Fruit fly (Drosophila melanogaster) whole organism: ENCODE data around the gene CG32445.

Experiments used
- CG8478 ChIP-seq: fragments of >200 bp; optimal IDR thresholded peaks from 2 replicates; lab custom pipeline; 2018; ENCODE audit warnings: inconsistent platforms
- Dll ChIP-seq: fragments of >200 bp; optimal IDR thresholded peaks from 2 replicates; lab custom pipeline; 2017
- EcR ChIP-seq, 2 experiments: fragments of >200 bp; optimal IDR thresholded peaks; 2 replicates each; lab custom pipeline; 2017; ENCODE audit warnings: missing biosample characterization in 2 of 2, missing genetic modification characterization in 2 of 2, missing genetic modification reagents in 2 of 2
- pan ChIP-seq: fragments of >200 bp; optimal IDR thresholded peaks from 2 replicates; lab custom pipeline; 2017
- psq ChIP-seq: fragments of >200 bp; optimal IDR thresholded peaks from 2 replicates; lab custom pipeline; 2017
- usp ChIP-seq: fragments of >200 bp; optimal IDR thresholded peaks from 2 replicates; lab custom pipeline; 2017; ENCODE audit warnings: missing biosample characterization, missing genetic modification characterization, mixed read lengths

The CG32445 gene

DNA sequence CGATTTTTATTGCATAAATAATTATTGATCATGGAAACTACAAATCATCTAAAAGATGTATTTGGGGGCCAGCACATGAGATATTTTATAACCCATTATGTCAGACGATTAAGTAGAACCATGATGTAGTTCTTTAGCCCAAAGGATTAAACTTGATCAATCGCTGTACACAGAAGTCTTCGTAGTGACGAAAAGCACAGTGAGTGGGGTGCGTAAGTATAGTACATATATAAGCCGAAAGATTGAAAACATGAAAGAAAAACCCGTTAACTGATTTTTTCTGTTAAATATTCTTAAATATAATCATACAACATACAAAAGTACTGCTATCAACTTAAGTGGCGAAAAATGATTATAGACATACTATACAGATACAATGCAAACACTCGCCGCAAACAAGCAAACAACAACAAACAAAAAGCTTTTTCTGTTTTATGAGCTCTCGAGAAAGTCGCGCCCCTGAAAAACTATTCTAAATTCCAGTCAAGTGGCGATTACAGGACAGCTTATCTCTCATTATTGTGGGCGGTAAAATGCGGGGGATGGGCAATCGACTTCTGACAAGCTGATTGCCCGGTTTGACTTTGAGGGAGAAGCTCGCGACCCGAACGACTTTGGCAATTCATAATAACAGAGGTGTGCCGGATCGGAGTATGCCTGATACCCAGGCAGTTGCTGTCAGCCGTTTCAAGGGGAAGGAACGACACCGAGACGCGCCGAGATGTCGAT is 2.7 kb upstream of the CG32445 start, which contains the start of gene CG32444:
TSS of gene CG32444 (plus strand) at position 683 of the 729 bp plus-strand sequence.
- no peak for TF ChIP-seq EcR (GFP tag; optimal IDR thresholded peaks at IDR 0.05; lab: Kevin White, UChicago)
- TF ChIP-seq Dll (lab: Kevin White, UChicago) = no peak
- TF ChIP-seq pan = no peak
- TF ChIP-seq psq (lab: Kevin White, UChicago) = no peak
- TF ChIP-seq CG8478 (lab: Kevin White, UChicago) = no peak
- TF ChIP-seq usp (GFP tag; lab: Kevin White, UChicago) = no peak

DNA sequence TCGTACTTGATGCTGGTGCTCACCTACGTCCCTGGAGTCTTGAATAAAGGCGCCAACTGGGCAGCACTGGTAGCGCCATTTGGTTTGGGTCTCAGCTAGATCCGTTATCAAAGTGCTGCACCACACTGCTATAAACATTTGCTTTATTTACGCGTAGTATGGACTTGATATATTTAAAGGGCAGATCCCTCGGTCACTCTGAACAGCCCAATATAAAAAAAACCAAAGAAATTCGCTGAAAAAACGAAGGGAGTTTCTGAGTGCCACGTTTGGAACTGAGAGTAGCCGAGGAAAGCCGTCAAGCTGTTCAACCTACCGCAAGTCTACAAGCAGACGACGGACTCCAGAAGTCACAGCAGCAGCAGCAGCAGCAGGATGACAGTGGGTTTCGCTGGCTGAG is 1.7 kb downstream of the CG32445 start, which contains the start of gene Atox1:
TSS of gene Atox1 (plus strand) at position 181 of the 400 bp plus-strand sequence.
- TF ChIP-seq usp (GFP tag; lab: Kevin White, UChicago) = no peak
- no peak for TF ChIP-seq pan
- TF ChIP-seq CG8478 (lab: Kevin White, UChicago) = no peak
- no peak for TF ChIP-seq psq (lab: Kevin White, UChicago)
- TF ChIP-seq EcR (GFP tag; optimal IDR thresholded peaks at IDR 0.05; lab: Kevin White, UChicago) = no peak
- no peak for TF ChIP-seq Dll (lab: Kevin White, UChicago)

DNA sequence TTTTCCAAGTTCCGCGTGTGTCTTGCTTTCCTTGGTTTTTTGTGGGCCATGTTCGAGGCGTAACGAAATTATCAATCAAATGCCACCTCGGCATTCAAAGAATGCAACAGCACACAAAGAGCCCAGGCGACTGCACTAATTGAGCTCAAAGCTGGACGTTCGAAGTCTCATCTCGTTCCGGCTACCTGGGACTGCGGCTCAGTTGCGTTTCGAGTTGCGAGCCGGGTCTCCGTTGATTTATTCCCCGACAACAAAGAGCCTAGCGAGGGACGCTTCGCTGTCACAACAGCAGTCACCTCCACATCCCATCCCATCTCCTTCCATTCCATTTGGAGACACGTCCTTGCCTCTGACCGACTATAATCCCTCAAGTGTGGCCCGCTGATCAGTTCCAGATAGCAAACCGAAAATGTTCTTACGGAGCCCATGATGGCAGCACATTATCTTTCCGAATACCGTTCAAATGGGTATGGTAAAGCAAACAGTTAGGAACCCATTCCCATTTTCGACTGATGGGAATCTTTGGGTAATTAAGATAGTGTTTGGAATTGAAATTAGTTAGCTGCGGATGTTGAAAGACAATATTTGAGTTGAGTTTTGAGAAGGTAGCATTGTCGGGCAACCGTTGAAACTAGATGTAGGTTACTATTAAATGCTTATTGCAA is 3.9 kb downstream of the CG32445 start:
- no peak for TF ChIP-seq Dll (lab: Kevin White, UChicago)
- TF ChIP-seq usp (GFP tag; lab: Kevin White, UChicago) = no peak
- TF ChIP-seq CG8478 (lab: Kevin White, UChicago) = no peak
- TF ChIP-seq pan = no peak
- no peak for TF ChIP-seq EcR (GFP tag; optimal IDR thresholded peaks at IDR 0.05; lab: Kevin White, UChicago)
- TF ChIP-seq psq (lab: Kevin White, UChicago) = no peak

DNA sequence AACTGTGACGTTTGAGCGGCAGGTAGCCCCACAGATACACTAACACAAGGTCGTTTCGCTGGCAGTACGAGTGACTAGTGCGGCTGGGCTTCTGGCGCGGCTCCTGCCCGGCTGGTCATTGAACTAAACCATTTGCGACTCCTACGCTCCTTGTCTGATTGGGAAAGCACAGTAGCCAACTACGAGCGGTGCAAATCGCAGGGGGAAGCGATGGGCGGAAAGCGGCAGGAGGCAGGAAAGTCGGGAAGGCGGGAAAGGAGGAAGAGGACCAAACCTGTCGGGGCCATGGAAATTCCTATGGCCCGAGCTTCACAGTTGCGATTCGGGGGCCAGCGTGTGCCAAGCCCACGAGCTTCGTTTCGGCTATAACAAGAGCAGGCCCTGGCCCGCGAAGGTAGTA is 5.0 kb downstream of the CG32445 start:
- TF ChIP-seq Dll (lab: Kevin White, UChicago) (no peak), CG8478 (lab: Kevin White, UChicago) (no peak), psq (lab: Kevin White, UChicago) (no peak), EcR (GFP tag; optimal IDR thresholded peaks at IDR 0.05; lab: Kevin White, UChicago) (peak in 1 of 2 experiments; percentile 79), pan (no peak)

DNA sequence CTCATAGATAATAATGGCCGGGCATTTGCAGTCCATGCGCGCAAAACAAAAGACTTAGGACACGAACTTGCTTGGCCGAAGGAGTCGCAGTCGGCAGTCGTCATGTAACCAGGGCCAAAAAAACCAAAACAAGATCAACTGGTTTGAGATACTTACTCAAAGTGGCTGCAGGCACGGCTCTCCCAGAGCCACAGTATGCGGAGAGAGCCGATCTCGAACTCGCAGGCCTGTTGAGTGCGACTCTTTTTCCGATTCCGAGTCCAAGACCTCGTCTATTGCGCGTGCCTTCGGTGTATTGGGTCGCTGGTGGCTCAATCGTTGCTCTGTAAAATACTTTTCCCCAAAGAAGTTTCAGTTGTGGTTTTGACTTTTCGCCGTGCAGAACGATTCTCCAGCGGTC is 5.4 kb downstream of the CG32445 start, which contains the start of gene CG43980:
TSS of gene CG43980 (plus strand) at position 352 of the 400 bp plus-strand sequence.
- TF ChIP-seq Dll (lab: Kevin White, UChicago) (no peak), pan (no peak), CG8478 (lab: Kevin White, UChicago) (no peak), usp (GFP tag; lab: Kevin White, UChicago) (no peak)

DNA sequence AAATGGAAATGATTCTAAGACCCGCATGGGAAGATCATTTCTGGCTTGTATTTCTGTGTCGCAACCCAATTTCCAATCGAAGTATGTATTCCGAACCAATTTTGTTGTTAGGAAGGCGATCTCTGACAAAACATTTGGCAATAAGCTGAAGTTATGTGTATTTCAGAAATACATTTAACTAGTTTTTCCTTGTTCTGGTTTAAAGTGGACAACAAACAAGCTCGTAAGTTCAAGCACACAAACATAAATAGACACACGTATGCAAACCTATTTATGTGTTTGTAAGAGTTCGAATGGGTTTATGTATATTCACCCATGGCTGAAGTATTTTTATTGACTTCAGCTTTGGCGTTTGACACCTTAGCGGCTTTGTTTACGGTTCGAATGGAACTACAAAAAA is 6.7 kb downstream of the CG32445 start:
- TF ChIP-seq psq (lab: Kevin White, UChicago) (no peak), EcR (GFP tag; optimal IDR thresholded peaks at IDR 0.05; lab: Kevin White, UChicago) (no peak), usp (GFP tag; lab: Kevin White, UChicago) (no peak), pan (no peak), Dll (lab: Kevin White, UChicago) (no peak), CG8478 (lab: Kevin White, UChicago) (no peak)

DNA sequence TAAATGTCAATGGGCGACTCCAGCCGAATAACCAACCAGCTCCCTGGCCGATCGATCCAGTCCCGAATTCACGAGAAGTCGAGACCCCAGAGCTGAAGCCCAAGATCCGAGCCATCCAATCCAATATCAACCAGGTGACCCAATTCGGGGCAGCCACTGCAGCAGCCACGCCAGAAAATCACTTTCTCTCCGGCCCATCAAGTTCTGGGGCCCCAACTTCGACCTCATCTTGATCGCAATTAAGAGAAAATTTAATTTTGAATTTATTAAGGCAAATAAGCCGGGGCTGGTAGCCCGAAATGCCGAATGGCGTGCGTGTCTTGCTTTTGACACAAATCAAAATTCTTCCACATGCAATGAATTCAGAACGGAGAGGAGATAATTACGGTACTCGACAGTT is 8.7 kb downstream of the CG32445 start:
- TF ChIP-seq psq (lab: Kevin White, UChicago) (no peak), EcR (GFP tag; optimal IDR thresholded peaks at IDR 0.05; lab: Kevin White, UChicago) (no peak), CG8478 (lab: Kevin White, UChicago) (no peak), pan (no peak), usp (GFP tag; lab: Kevin White, UChicago) (no peak), Dll (lab: Kevin White, UChicago) (no peak)

DNA sequence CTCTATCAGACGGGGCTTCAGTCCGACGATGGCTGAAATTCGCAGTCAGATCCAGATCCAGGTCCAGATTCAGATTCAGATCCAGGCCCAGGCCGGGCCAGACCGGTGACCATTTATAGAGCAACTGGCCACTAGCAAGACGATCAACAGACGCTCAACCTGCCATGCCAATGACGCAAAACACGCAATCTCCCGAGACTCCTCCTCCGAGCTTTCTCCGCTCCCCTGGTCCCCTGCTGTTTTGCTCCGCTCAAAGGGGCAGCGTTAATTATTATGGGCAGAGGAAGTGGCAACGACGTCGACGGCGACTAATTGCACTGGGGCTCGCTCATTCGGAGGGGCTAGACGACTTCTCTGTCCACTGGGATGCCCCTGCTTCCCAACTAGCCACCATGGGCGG is 12.3 kb downstream of the CG32445 start:
- TF ChIP-seq pan = no peak
- TF ChIP-seq CG8478 (lab: Kevin White, UChicago) = no peak
- TF ChIP-seq psq (lab: Kevin White, UChicago) = no peak
- TF ChIP-seq EcR (GFP tag; optimal IDR thresholded peaks at IDR 0.05; lab: Kevin White, UChicago) = no peak
- TF ChIP-seq Dll (lab: Kevin White, UChicago) = no peak
- no peak for TF ChIP-seq usp (GFP tag; lab: Kevin White, UChicago)

DNA sequence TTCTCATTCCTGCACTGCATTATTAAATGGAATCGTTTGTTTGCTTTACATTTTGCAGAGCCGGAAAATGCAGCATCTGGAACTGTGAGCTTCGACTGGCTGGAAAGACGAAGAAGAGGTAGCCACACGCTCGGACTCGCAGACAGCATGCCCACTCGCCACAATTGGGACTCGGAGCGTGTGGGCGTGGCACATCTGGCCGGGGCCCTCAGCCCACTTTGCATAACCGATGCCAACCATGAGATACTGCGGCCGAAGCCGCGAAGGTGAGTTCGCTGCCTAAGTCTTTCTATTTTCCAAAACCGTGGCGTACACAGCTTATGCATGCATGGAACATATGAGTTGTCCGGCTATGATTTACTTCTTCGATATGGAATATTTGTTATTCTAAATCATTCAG is 13.0 kb downstream of the CG32445 start:
- TF ChIP-seq CG8478 (lab: Kevin White, UChicago) (no peak), usp (GFP tag; lab: Kevin White, UChicago) (no peak), Dll (lab: Kevin White, UChicago) (no peak), EcR (GFP tag; optimal IDR thresholded peaks at IDR 0.05; lab: Kevin White, UChicago) (no peak), psq (lab: Kevin White, UChicago) (no peak), pan (no peak)

DNA sequence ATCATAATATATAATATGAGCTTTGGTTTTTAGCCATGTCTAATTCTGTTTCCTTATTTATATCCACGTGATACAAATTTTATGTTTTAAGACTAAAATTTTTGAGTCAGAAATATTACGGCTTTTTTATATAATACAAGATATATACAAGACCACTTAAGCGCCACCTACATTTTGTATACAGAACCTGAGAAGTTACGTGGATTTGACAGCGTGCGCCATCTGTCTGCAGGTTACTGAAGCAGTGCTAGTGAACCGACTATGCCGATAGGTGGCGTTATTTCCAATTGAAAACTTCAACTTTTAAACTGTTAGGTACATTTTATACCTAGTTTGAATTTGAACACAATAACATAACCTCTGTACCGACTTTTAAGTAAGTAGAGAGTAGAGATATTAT is 13.6 kb downstream of the CG32445 start:
- TF ChIP-seq pan = no peak
- TF ChIP-seq psq (lab: Kevin White, UChicago) = no peak
- no peak for TF ChIP-seq Dll (lab: Kevin White, UChicago)
- no peak for TF ChIP-seq CG8478 (lab: Kevin White, UChicago)
- no peak for TF ChIP-seq EcR (GFP tag; optimal IDR thresholded peaks at IDR 0.05; lab: Kevin White, UChicago)
- TF ChIP-seq usp (GFP tag; lab: Kevin White, UChicago) = no peak

DNA sequence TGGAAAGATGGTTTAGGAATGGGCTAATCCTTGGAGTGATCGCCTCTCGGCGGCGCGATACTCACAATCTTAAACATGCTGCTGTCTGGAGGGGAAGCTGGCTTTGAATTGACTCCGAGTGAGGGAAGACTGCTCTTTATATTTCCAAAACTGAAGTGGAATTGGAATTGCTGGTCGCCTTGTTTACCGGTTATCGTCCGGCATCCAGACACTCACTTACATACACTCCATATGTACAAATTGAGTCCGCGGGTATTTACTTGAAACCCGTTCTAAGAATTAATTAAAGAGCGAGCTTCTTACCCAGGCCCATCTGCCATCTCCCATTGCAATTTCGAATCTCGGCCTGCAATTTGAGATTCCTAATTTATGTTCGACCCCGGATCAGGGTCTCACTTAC is 27.7 kb downstream of the CG32445 start, which contains the start of gene Cpr78E:
TSS of gene Cpr78E (minus strand) at position 101 of the 400 bp plus-strand sequence.
- no peak for TF ChIP-seq Dll (lab: Kevin White, UChicago)
- no peak for TF ChIP-seq CG8478 (lab: Kevin White, UChicago)
- no peak for TF ChIP-seq usp (GFP tag; lab: Kevin White, UChicago)
- no peak for TF ChIP-seq pan
- TF ChIP-seq psq (lab: Kevin White, UChicago) = no peak
- TF ChIP-seq EcR (GFP tag; optimal IDR thresholded peaks at IDR 0.05; lab: Kevin White, UChicago) = no peak
